Worm (Caenorhabditis elegans): Measurements from ENCODE around the gene sri-70.

sri-70 gene

DNA sequence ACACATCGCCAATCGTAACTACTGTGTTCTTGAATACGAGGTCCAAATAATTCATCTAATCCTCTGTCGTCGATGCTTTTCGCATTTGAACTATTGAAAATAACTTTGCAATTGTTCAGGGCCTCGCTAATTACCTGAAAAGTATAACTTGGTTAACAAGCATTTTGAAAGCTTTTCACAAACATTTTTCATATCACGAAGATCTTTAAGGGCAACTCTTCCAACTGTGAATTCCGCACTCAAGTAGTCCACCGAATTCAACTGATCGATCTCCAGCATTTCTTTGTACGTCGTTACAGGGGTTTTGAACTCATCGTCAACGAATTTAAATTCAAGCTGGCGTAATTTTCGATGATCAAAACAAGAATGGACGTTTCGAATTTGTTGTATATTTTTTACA is 6.4 kb upstream of the sri-70 start:
- no peak for TF ChIP-seq pha-4 (tag; optimal IDR thresholded peaks at IDR 0.05)

DNA sequence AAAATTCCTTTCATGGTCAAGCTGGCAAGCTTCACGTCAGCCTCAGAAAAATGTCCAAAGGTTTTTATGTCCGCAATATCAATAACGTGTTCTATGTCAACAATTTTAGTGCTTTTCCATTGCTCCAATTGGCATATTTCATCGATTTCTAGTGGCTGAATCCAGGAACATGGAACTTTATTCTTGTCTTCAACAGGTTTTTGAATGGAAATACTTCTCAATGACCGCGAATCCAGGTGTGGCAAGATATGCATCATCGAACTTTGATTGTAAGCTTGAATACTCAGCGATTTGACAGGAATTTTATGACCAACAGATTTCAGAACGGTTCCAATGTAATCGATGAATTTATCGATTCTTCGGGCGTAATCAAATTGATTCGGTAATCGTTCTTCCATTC is 4.2 kb upstream of the sri-70 start:
- TF ChIP-seq zip-8 (tag; optimal IDR thresholded peaks at IDR 0.05) (no peak), M03D4.4 (tag; optimal IDR thresholded peaks at IDR 0.05) (no peak), elt-1 (tag; optimal IDR thresholded peaks at IDR 0.05; ENCODE audit: borderline replicate concordance, insufficient read depth) (no peak), unc-120 (tag; optimal IDR thresholded peaks at IDR 0.05; ENCODE audit: poor library complexity, severe bottlenecking) (no peak), sem-2 (GFP tag; optimal IDR thresholded peaks at IDR 0.05) (no peak), sptf-1 (tag; optimal IDR thresholded peaks at IDR 0.05) (no peak), ceh-83 (GFP tag; optimal IDR thresholded peaks at IDR 0.05) (no peak), pha-4 (tag; optimal IDR thresholded peaks at IDR 0.05) (no peak), bed-3 (GFP tag; optimal IDR thresholded peaks at IDR 0.05) (no peak), tbx-8 (GFP tag; optimal IDR thresholded peaks at IDR 0.05) (no peak), mab-5 (tag; optimal IDR thresholded peaks at IDR 0.05) (no peak), unc-39 (tag; optimal IDR thresholded peaks at IDR 0.05) (no peak), hlh-1 (tag; optimal IDR thresholded peaks at IDR 0.05) (no peak), unc-62 (GFP tag; optimal IDR thresholded peaks at IDR 0.05) (no peak), nhr-28 (tag; optimal IDR thresholded peaks at IDR 0.05) (no peak)

DNA sequence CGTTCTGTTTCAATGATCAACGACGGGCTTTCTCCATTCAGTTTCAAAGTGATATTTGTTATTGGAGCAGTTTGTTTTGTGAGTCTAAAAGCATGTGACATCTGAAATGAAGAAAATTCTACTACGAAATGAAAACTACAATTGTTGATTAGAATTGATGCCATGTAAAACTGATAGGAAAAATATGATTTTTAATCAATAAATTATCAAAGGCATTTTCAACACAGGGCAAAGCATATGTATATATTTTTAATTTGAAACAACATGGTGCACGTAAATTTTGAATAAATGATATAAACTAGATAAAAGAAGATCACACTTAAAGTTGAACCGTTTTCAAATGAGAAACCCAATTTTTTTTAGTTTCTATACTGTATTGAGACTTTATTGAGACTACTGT is 1.5 kb upstream of the sri-70 start, which contains the start of gene K10G4.5:
Gene K10G4.5 (minus strand): TSS at position 101 of the 400 bp plus-strand sequence.
- TF ChIP-seq nhr-2 (tag; optimal IDR thresholded peaks at IDR 0.05): no peak
- TF ChIP-seq ceh-43 (GFP tag; optimal IDR thresholded peaks at IDR 0.05): no peak
- no peak for TF ChIP-seq mls-2 (tag; optimal IDR thresholded peaks at IDR 0.05)
- TF ChIP-seq flh-1 (GFP tag; optimal IDR thresholded peaks at IDR 0.05): no peak
- no peak for TF ChIP-seq nhr-28 (tag; optimal IDR thresholded peaks at IDR 0.05)
- TF ChIP-seq mep-1 (tag; optimal IDR thresholded peaks at IDR 0.05): no peak
- TF ChIP-seq cnd-1 (tag; optimal IDR thresholded peaks at IDR 0.05): no peak
- no peak for TF ChIP-seq hlh-1 (tag; optimal IDR thresholded peaks at IDR 0.05)
- no peak for TF ChIP-seq drap-1 (GFP tag; optimal IDR thresholded peaks at IDR 0.05)
- no peak for TF ChIP-seq nhr-237 (tag; optimal IDR thresholded peaks at IDR 0.05)
- no peak for TF ChIP-seq unc-39 (tag; optimal IDR thresholded peaks at IDR 0.05)
- no peak for TF ChIP-seq ham-2 (GFP tag; optimal IDR thresholded peaks at IDR 0.05)
- TF ChIP-seq blmp-1 (tag; optimal IDR thresholded peaks at IDR 0.05): no peak
- TF ChIP-seq bed-3 (GFP tag; optimal IDR thresholded peaks at IDR 0.05): no peak
- TF ChIP-seq ces-1 (GFP tag; optimal IDR thresholded peaks at IDR 0.05): no peak

DNA sequence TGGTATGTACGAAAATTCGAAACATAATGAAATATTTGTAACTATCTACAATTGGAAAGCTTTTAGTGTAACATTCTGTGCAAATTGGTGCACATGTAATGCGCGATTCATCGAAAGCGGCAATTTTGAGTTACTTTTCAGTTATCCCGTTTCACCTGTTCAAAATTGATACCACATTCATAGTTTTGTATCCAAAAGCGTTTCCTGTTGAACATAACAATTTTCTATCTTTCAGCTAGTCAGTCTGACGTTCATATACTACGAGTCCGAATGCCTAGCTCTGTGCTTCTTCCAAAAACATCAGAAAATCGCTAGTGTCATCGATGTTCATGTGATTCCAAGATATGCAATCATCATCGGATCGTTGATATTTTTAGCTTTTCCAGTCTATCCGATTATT is 538 bp downstream of the sri-70 start:
- TF ChIP-seq sptf-1 (tag; optimal IDR thresholded peaks at IDR 0.05) (no peak), M03D4.4 (tag; optimal IDR thresholded peaks at IDR 0.05) (no peak), drap-1 (GFP tag; optimal IDR thresholded peaks at IDR 0.05) (no peak), blmp-1 (tag; optimal IDR thresholded peaks at IDR 0.05) (no peak), zip-8 (tag; optimal IDR thresholded peaks at IDR 0.05) (no peak), lsy-2 (tag; optimal IDR thresholded peaks at IDR 0.05) (no peak), lin-13 (tag; optimal IDR thresholded peaks at IDR 0.05) (no peak), cnd-1 (tag; optimal IDR thresholded peaks at IDR 0.05) (no peak), bed-3 (GFP tag; optimal IDR thresholded peaks at IDR 0.05) (no peak), sem-2 (GFP tag; optimal IDR thresholded peaks at IDR 0.05) (no peak), unc-120 (tag; optimal IDR thresholded peaks at IDR 0.05; ENCODE audit: poor library complexity, severe bottlenecking) (no peak), nhr-28 (tag; optimal IDR thresholded peaks at IDR 0.05) (no peak)

DNA sequence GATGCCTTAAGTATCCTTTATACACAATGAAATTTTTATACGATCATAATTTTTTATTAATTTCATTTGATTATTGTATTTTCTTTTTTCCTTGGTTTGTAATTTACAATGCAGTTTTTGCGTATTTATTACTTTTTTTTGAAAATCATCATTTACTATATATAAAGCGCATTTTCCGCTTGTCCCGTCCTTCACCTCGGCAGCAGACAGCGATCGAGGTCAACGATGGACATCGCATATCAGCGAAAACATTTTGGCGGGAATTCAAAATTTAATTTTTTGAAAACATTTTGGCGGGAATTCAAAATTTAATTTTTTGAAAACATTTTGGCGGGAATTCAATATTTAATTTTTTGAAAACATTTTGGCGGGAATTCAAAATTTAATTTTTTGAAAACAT is 5.1 kb downstream of the sri-70 start:
- TF ChIP-seq blmp-1 (tag; optimal IDR thresholded peaks at IDR 0.05): no peak
- TF ChIP-seq ces-1 (GFP tag; optimal IDR thresholded peaks at IDR 0.05): no peak
- no peak for TF ChIP-seq bed-3 (GFP tag; optimal IDR thresholded peaks at IDR 0.05)
- TF ChIP-seq tbx-8 (GFP tag; optimal IDR thresholded peaks at IDR 0.05): no peak
- TF ChIP-seq lin-32 (GFP tag; optimal IDR thresholded peaks at IDR 0.05): no peak
- no peak for TF ChIP-seq mep-1 (tag; optimal IDR thresholded peaks at IDR 0.05)
- no peak for TF ChIP-seq nhr-76 (tag; optimal IDR thresholded peaks at IDR 0.05)
- no peak for TF ChIP-seq mab-5 (tag; optimal IDR thresholded peaks at IDR 0.05)
- TF ChIP-seq ceh-39 (tag; optimal IDR thresholded peaks at IDR 0.05): no peak
- no peak for TF ChIP-seq elt-3 (tag; optimal IDR thresholded peaks at IDR 0.05)
- no peak for TF ChIP-seq hlh-1 (tag; optimal IDR thresholded peaks at IDR 0.05)
- TF ChIP-seq sptf-1 (tag; optimal IDR thresholded peaks at IDR 0.05): no peak
- no peak for TF ChIP-seq drap-1 (GFP tag; optimal IDR thresholded peaks at IDR 0.05)
- TF ChIP-seq zip-8 (tag; optimal IDR thresholded peaks at IDR 0.05): no peak

Data from whole organism, mixed stage, embryonic.